Worm (Caenorhabditis elegans) whole organism, L2 larva: ENCODE measurements around the gene F07C4.10.

ENCODE experiments used
- C34F6.9 ChIP-seq: fragments of 150-350 bp; optimal IDR thresholded peaks from 2 replicates; lab custom pipeline; 2014; ENCODE audit warnings: missing biosample characterization, missing genetic modification characterization
- R02D3.7 ChIP-seq: fragments of 150-350 bp; optimal IDR thresholded peaks from 2 replicates; lab custom pipeline; 2014; ENCODE audit warnings: missing biosample characterization, missing genetic modification characterization
- Y55F3AM.14 ChIP-seq: fragments of 200-800 bp; sonication (Bioruptor generic); optimal IDR thresholded peaks from 2 replicates; lab custom pipeline; 2018; ENCODE audit warnings: mild to moderate bottlenecking, missing genetic modification characterization, missing compliant biosample characterization
- ZK546.5 ChIP-seq: sonication (generic microtip); optimal IDR thresholded peaks from 2 replicates; lab custom pipeline; 2017; ENCODE audit warnings: missing biosample characterization, missing genetic modification characterization
- alr-1 ChIP-seq: fragments of 150-350 bp; optimal IDR thresholded peaks from 2 replicates; lab custom pipeline; 2014; ENCODE audit warnings: missing biosample characterization, missing genetic modification characterization
- aly-2 ChIP-seq: fragments of 150-350 bp; optimal IDR thresholded peaks from 2 replicates; lab custom pipeline; 2014; ENCODE audit warnings: missing biosample characterization, missing genetic modification characterization
- ama-1 ChIP-seq: fragments of 150-350 bp; optimal IDR thresholded peaks from 2 replicates; lab custom pipeline; 2018; ENCODE audit warnings: inconsistent platforms
- ceh-82 ChIP-seq: fragments of 150-350 bp; optimal IDR thresholded peaks from 2 replicates; lab custom pipeline; 2014; ENCODE audit warnings: missing biosample characterization, missing genetic modification characterization
- crh-2 ChIP-seq: sonication (generic microtip); optimal IDR thresholded peaks from 2 replicates; lab custom pipeline; 2017; ENCODE audit warnings: missing biosample characterization, missing genetic modification characterization
- dmd-4 ChIP-seq: sonication (generic microtip); optimal IDR thresholded peaks from 2 replicates; lab custom pipeline; 2017; ENCODE audit warnings: missing biosample characterization, missing genetic modification characterization
- egl-27 ChIP-seq: sonication (generic microtip); optimal IDR thresholded peaks from 3 replicates; lab custom pipeline; 2017; ENCODE audit warnings: missing biosample characterization, missing genetic modification reagents, missing genetic modification characterization
- elt-3 ChIP-seq: sonication (generic microtip); optimal IDR thresholded peaks from 2 replicates; lab custom pipeline; 2017; ENCODE audit warnings: missing biosample characterization, missing genetic modification characterization
- fos-1 ChIP-seq: fragments of 150-350 bp; optimal IDR thresholded peaks from 2 replicates; lab custom pipeline; 2014; ENCODE audit warnings: missing biosample characterization, missing genetic modification characterization
- lin-11 ChIP-seq: fragments of 150-350 bp; sonication (generic microtip); optimal IDR thresholded peaks from 2 replicates; lab custom pipeline; 2014; ENCODE audit warnings: missing biosample characterization, missing genetic modification characterization, inconsistent platforms, mixed read lengths
- lin-39 ChIP-seq: fragments of 150-350 bp; optimal IDR thresholded peaks from 2 replicates; lab custom pipeline; 2014; ENCODE audit warnings: missing biosample characterization, missing genetic modification reagents, missing genetic modification characterization
- lsy-2 ChIP-seq, 2 experiments: fragments of 150-350 bp in 1 of 2; sonication (generic microtip) in 1 of 2; optimal IDR thresholded peaks; 2 replicates each; lab custom pipeline; 2014 to 2017; ENCODE audit warnings: missing biosample characterization in 2 of 2, missing genetic modification characterization in 2 of 2
- mab-5 ChIP-seq: fragments of 150-350 bp; optimal IDR thresholded peaks from 2 replicates; lab custom pipeline; 2014; ENCODE audit warnings: missing biosample characterization, missing genetic modification characterization
- mbf-1 ChIP-seq: sonication (generic microtip); optimal IDR thresholded peaks from 2 replicates; lab custom pipeline; 2017; ENCODE audit warnings: missing biosample characterization, missing genetic modification characterization
- nhr-10 ChIP-seq: sonication (generic microtip); optimal IDR thresholded peaks from 2 replicates; lab custom pipeline; 2017; ENCODE audit warnings: missing biosample characterization, missing genetic modification characterization
- nhr-12 ChIP-seq: fragments of 150-350 bp; optimal IDR thresholded peaks from 2 replicates; lab custom pipeline; 2014; ENCODE audit warnings: missing biosample characterization, missing genetic modification characterization
- nhr-21 ChIP-seq: fragments of 150-350 bp; optimal IDR thresholded peaks from 2 replicates; lab custom pipeline; 2014; ENCODE audit warnings: missing biosample characterization, missing genetic modification characterization
- nhr-23 ChIP-seq: fragments of 150-350 bp; optimal IDR thresholded peaks from 2 replicates; lab custom pipeline; 2014; ENCODE audit warnings: missing biosample characterization, missing genetic modification reagents, missing genetic modification characterization
- nhr-237 ChIP-seq: fragments of 150-350 bp; optimal IDR thresholded peaks from 2 replicates; lab custom pipeline; 2014; ENCODE audit warnings: missing biosample characterization, missing genetic modification characterization
- nhr-25 ChIP-seq: fragments of 150-350 bp; sonication (generic microtip); optimal IDR thresholded peaks from 3 replicates; lab custom pipeline; 2014; ENCODE audit warnings: missing biosample characterization, missing genetic modification characterization
- nhr-6 ChIP-seq: fragments of 150-350 bp; optimal IDR thresholded peaks from 2 replicates; lab custom pipeline; 2014; ENCODE audit warnings: missing biosample characterization, missing genetic modification characterization
- nhr-77 ChIP-seq: fragments of 150-350 bp; optimal IDR thresholded peaks from 2 replicates; lab custom pipeline; 2014; ENCODE audit warnings: missing biosample characterization, missing genetic modification characterization
- sem-4 ChIP-seq: fragments of 150-350 bp; optimal IDR thresholded peaks from 2 replicates; lab custom pipeline; 2014; ENCODE audit warnings: missing biosample characterization, missing genetic modification reagents, missing genetic modification characterization
- skn-1 ChIP-seq: sonication (generic microtip); optimal IDR thresholded peaks from 2 replicates; lab custom pipeline; 2017; ENCODE audit warnings: missing biosample characterization, missing genetic modification characterization
- sma-9 ChIP-seq, 2 experiments: fragments of 150-350 bp in 1 of 2; sonication (generic microtip) in 1 of 2; optimal IDR thresholded peaks; 2 replicates each; lab custom pipeline; 2014 to 2016; ENCODE audit warnings: missing genetic modification characterization in 2 of 2, mild to moderate bottlenecking in 1 of 2, missing biosample characterization in 1 of 2, missing compliant biosample characterization in 1 of 2, missing genetic modification reagents in 1 of 2, moderate library complexity in 1 of 2
- unc-39 ChIP-seq: fragments of 150-350 bp; optimal IDR thresholded peaks from 2 replicates; lab custom pipeline; 2014; ENCODE audit warnings: missing biosample characterization, missing genetic modification characterization
- unc-55 ChIP-seq: fragments of 150-350 bp; sonication (generic microtip); optimal IDR thresholded peaks from 3 replicates; lab custom pipeline; 2014; ENCODE audit warnings: missing biosample characterization, missing genetic modification reagents, missing genetic modification characterization

The F07C4.10 gene

DNA sequence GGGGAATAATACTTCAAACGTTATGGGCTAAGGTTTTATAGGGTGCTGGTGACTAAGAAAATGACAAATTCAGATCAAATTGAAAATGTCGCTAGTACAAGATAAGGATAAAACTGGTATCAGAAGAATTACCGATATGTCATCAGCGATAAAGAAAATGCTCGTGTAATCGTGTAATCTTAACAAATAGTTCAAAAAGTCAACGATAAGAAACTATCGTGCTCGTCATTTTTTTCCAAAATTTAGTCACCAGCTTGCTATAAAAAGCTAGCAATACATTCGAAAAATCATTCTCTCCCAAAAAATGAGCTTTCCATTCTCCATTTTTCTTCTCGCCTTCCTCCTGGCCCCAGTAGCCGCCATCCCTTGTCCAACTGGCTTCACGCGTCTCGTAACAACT is 1.9 kb downstream of the F07C4.10 start, which contains the start of gene clec-45:
TSS of gene clec-45 (plus strand) at position 301 of the 400 bp plus-strand sequence.
- no peak for TF ChIP-seq unc-55 (GFP tag; lab: Kevin White, UChicago)
- no peak for TF ChIP-seq lin-39
- TF ChIP-seq nhr-6 (tag; lab: Kevin White, UChicago): no peak
- TF ChIP-seq nhr-25 (tag; lab: Kevin White, UChicago): no peak
- no peak for TF ChIP-seq unc-39 (tag; lab: Kevin White, UChicago)
- no peak for TF ChIP-seq fos-1
- no peak for TF ChIP-seq Y55F3AM.14 (GFP tag; lab: Kevin White, UChicago)
- no peak for TF ChIP-seq mab-5
- TF ChIP-seq ZK546.5 (tag; lab: Kevin White, UChicago): no peak
- TF ChIP-seq alr-1 (tag; lab: Kevin White, UChicago): no peak
- TF ChIP-seq aly-2 (tag; lab: Kevin White, UChicago): no peak
- TF ChIP-seq lin-11: no peak
- TF ChIP-seq ceh-82: no peak
- no peak for TF ChIP-seq dmd-4 (tag; lab: Kevin White, UChicago)
- TF ChIP-seq crh-2: no peak
- no peak for TF ChIP-seq ama-1
- no peak for TF ChIP-seq nhr-12 (tag; lab: Kevin White, UChicago)

DNA sequence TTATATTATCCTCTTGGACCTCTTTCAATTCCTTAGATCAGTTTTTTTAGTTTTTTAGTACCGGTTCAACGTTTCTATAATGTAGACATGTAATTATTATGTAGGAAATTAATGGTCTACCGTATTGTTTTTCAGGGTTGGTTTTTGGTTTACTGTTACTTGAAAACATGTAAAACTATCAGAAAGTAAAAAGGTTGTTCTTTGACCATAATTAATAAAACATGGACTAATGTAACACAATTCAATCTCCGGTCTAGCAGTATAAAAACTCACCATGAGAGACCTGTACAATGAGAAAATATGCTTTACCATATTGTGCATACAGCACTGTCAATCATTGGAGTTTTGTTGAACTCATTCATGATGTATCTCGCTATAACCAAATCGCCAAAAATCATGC is 4.2 kb downstream of the F07C4.10 start, which contains the start of gene srd-29:
TSS of gene srd-29 (plus strand) at position 301 of the 400 bp plus-strand sequence.
- TF ChIP-seq mbf-1 (tag; lab: Kevin White, UChicago) (no peak), nhr-10 (tag; lab: Kevin White, UChicago) (no peak)

DNA sequence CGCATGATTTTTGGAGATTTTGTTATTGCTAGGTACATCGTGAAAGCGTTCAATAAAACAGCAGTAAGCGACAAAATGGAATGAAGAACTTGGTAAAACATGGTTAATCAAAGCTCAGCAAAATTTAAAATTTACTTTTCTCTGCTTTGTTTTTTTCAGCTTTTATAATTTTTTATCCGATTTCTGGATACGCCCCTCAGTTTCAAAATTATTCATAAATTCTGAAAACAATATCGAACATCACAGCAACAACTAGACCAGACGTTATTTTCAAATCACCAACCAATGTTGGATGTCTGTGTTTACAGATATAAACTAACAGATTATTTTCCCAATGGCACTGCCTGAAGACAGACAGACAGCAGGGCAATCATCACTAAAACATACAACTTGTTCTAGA is 5.0 kb downstream of the F07C4.10 start, which contains the start of gene srd-31:
TSS of gene srd-31 (minus strand) at position 101 of the 400 bp plus-strand sequence.
- TF ChIP-seq fos-1 (no peak), aly-2 (tag; lab: Kevin White, UChicago) (no peak)

DNA sequence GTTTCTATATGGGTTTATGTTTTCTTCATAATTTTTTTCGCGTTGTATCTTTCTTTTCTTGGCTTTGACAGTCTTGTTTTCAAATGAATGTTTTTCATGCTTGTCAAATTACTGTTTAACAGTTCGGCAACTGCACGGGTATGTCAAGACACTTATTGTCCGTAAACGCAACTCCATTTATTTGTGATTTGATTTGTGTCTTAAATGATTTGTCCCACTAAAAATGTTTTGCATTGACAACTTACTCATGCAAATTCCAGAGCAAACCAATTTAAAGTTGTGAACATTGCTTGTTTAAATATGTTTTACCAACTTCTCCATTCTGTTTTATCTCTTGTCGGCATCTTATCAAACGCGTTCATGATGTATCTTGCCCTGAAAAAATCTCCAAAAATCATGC is 8.0 kb downstream of the F07C4.10 start, which contains the start of gene srd-25:
TSS of gene srd-25 (plus strand) at position 301 of the 400 bp plus-strand sequence.
- no peak for TF ChIP-seq mab-5
- no peak for TF ChIP-seq fos-1
- TF ChIP-seq nhr-21 (tag; lab: Kevin White, UChicago): no peak
- TF ChIP-seq nhr-237 (tag; lab: Kevin White, UChicago): no peak
- no peak for TF ChIP-seq lin-11
- no peak for TF ChIP-seq unc-39 (tag; lab: Kevin White, UChicago)
- no peak for TF ChIP-seq skn-1
- TF ChIP-seq dmd-4 (tag; lab: Kevin White, UChicago): no peak
- no peak for TF ChIP-seq unc-55 (GFP tag; lab: Kevin White, UChicago)
- no peak for TF ChIP-seq nhr-6 (tag; lab: Kevin White, UChicago)

DNA sequence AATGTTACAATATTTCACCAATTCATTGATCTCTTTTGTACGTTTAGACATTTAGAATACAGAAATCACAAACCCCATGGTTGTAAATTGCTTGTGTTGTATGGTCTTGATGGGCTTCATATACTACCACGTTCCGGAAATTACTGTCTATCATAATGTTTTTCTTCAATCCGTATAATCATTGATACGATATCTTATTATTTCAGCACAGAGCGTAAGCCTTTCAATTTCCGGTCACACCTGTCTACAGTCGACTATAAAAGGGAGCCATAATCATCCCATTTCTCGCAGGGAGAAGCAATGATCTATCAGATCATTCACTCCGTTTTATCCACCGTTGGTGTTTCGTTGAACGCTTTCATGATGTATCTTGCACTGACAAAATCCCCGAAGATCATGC is 10.2 kb downstream of the F07C4.10 start, which contains the start of gene srd-30:
TSS of gene srd-30 (plus strand) at position 301 of the 400 bp plus-strand sequence.
- no peak for TF ChIP-seq lin-11
- no peak for TF ChIP-seq unc-39 (tag; lab: Kevin White, UChicago)
- TF ChIP-seq elt-3 (tag; lab: Kevin White, UChicago): no peak
- TF ChIP-seq nhr-23 (tag; lab: Kevin White, UChicago): no peak
- TF ChIP-seq fos-1: no peak
- TF ChIP-seq sem-4 (tag; lab: Kevin White, UChicago): no peak
- TF ChIP-seq sma-9 (GFP tag; optimal IDR thresholded peaks at IDR 0.05; lab: Kevin White, UChicago): no peak
- TF ChIP-seq sma-9 (tag; optimal IDR thresholded peaks at IDR 0.05; lab: Kevin White, UChicago): no peak
- no peak for TF ChIP-seq egl-27 (tag; lab: Kevin White, UChicago)
- no peak for TF ChIP-seq aly-2 (tag; lab: Kevin White, UChicago)
- no peak for TF ChIP-seq R02D3.7 (tag; lab: Kevin White, UChicago)
- no peak for TF ChIP-seq lsy-2 (tag; optimal IDR thresholded peaks at IDR 0.05; lab: Kevin White, UChicago)
- TF ChIP-seq skn-1: no peak
- no peak for TF ChIP-seq nhr-77 (tag; lab: Kevin White, UChicago)
- TF ChIP-seq ZK546.5 (tag; lab: Kevin White, UChicago): no peak
- no peak for TF ChIP-seq nhr-25 (tag; lab: Kevin White, UChicago)
- TF ChIP-seq crh-2: no peak
- TF ChIP-seq mbf-1 (tag; lab: Kevin White, UChicago): no peak
- no peak for TF ChIP-seq C34F6.9

DNA sequence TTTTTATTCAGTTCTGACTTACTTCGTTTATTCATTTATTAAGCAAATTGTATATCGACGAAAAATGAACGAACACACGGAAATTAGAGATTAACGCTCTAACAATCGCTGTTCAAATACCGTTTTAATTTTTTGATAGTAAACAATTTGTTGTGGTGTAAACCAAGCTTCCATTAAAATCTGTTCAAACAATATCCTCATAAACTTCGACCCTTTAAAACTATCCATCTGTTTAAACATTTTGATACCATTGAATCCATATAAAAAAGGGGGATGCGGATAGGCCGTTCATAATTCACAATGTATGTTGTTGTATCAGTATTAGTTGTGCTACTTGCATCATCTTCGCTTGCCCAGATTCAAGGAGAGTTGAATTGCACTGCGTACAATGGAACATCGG is 13.1 kb downstream of the F07C4.10 start, which contains the start of gene F07C4.6:
TSS of gene F07C4.6 (plus strand) at position 301 of the 400 bp plus-strand sequence.
- TF ChIP-seq nhr-21 (tag; lab: Kevin White, UChicago) (peak; percentile 24), aly-2 (tag; lab: Kevin White, UChicago) (no peak)
